Fruit fly (Drosophila melanogaster) whole organism, prepupa: ENCODE results near the gene Pex2.

Experiments used
- Blimp-1 ChIP-seq: fragments of 200-800 bp; sonication (Bioruptor generic); optimal IDR thresholded peaks from 3 replicates; lab custom pipeline; 2017; ENCODE audit warnings: missing biosample characterization, missing genetic modification characterization, mild to moderate bottlenecking, moderate library complexity, missing genetic modification reagents
- CG10631 ChIP-seq: fragments of 200-800 bp; sonication (Bioruptor generic); optimal IDR thresholded peaks from 2 replicates; lab custom pipeline; 2016; ENCODE audit warnings: missing biosample characterization, missing genetic modification characterization
- CG10669 ChIP-seq: fragments of 200-800 bp; sonication (Bioruptor generic); optimal IDR thresholded peaks from 3 replicates; lab custom pipeline; 2018; ENCODE audit warnings: missing biosample characterization, mild to moderate bottlenecking, missing genetic modification characterization, moderate library complexity
- CG11294 ChIP-seq: fragments of 200-800 bp; sonication (Bioruptor generic); IDR thresholded peaks from 2 replicates; pipeline ENCODE4 v1.3.6; 2022; ENCODE audit warnings: missing biosample characterization, missing genetic modification characterization
- CG15336 ChIP-seq: fragments of 200-800 bp; sonication (Bioruptor generic); IDR thresholded peaks from 2 replicates; pipeline ENCODE4 v1.3.6; 2022; ENCODE audit warnings: missing biosample characterization, missing genetic modification characterization
- CG1621 ChIP-seq: fragments of 200-800 bp; sonication (Bioruptor generic); optimal IDR thresholded peaks from 3 replicates; lab custom pipeline; 2018; ENCODE audit warnings: missing biosample characterization, mild to moderate bottlenecking, missing genetic modification characterization
- CG16779 ChIP-seq: fragments of 200-800 bp; sonication (Bioruptor generic); optimal IDR thresholded peaks from 3 replicates; lab custom pipeline; 2017; ENCODE audit warnings: missing biosample characterization, mild to moderate bottlenecking, missing genetic modification characterization
- CG3032 ChIP-seq: fragments of 200-800 bp; optimal IDR thresholded peaks from 2 replicates; lab custom pipeline; 2019; ENCODE audit warnings: missing biosample characterization, mild to moderate bottlenecking, missing genetic modification characterization, moderate library complexity
- CG31627 ChIP-seq: fragments of 200-800 bp; sonication (Bioruptor generic); optimal IDR thresholded peaks from 3 replicates; lab custom pipeline; 2016; ENCODE audit warnings: missing biosample characterization, missing genetic modification characterization
- CG32006 ChIP-seq: fragments of 200-800 bp; sonication (Bioruptor generic); optimal IDR thresholded peaks from 3 replicates; lab custom pipeline; 2017; ENCODE audit warnings: missing biosample characterization, mild to moderate bottlenecking, missing genetic modification characterization
- CG34406 ChIP-seq: fragments of 200-800 bp; sonication (Bioruptor generic); optimal IDR thresholded peaks from 3 replicates; lab custom pipeline; 2016; ENCODE audit warnings: missing biosample characterization, missing genetic modification characterization
- CG3919 ChIP-seq: fragments of 200-800 bp; sonication (Bioruptor generic); optimal IDR thresholded peaks from 3 replicates; lab custom pipeline; 2016; ENCODE audit warnings: missing biosample characterization, missing genetic modification characterization
- CG4318 ChIP-seq: fragments of 200-800 bp; sonication (Bioruptor generic); optimal IDR thresholded peaks from 3 replicates; lab custom pipeline; 2017; ENCODE audit warnings: missing biosample characterization, mild to moderate bottlenecking, missing genetic modification characterization
- CG6163 ChIP-seq: fragments of 200-800 bp; sonication (Bioruptor generic); IDR thresholded peaks from 3 replicates; pipeline ENCODE4 v1.3.6; 2022; ENCODE audit warnings: missing biosample characterization, missing genetic modification characterization
- CG6792 ChIP-seq: fragments of 200-800 bp; sonication (Bioruptor generic); optimal IDR thresholded peaks from 3 replicates; lab custom pipeline; 2016; ENCODE audit warnings: missing biosample characterization, missing genetic modification characterization
- CG6808 ChIP-seq: fragments of 200-800 bp; sonication (Bioruptor generic); optimal IDR thresholded peaks from 3 replicates; lab custom pipeline; 2017; ENCODE audit warnings: missing biosample characterization, missing genetic modification characterization, mild to moderate bottlenecking, moderate library complexity, missing genetic modification reagents
- CG6854 ChIP-seq: fragments of 200-800 bp; sonication (Bioruptor generic); optimal IDR thresholded peaks from 2 replicates; lab custom pipeline; 2017; ENCODE audit warnings: missing biosample characterization, mild to moderate bottlenecking, missing genetic modification characterization
- CG8119 ChIP-seq: fragments of 200-800 bp; sonication (Bioruptor generic); IDR thresholded peaks from 3 replicates; pipeline ENCODE4 v1.3.6; 2022; ENCODE audit warnings: missing biosample characterization, missing genetic modification characterization
- CG8319 ChIP-seq: fragments of 200-800 bp; sonication (Bioruptor generic); optimal IDR thresholded peaks from 3 replicates; lab custom pipeline; 2016; ENCODE audit warnings: missing biosample characterization, missing genetic modification characterization
- Eip75B ChIP-seq: fragments of 200-800 bp; sonication (Bioruptor generic); optimal IDR thresholded peaks from 3 replicates; lab custom pipeline; 2016; ENCODE audit warnings: missing biosample characterization, missing genetic modification characterization
- Eip78C ChIP-seq: fragments of 200-800 bp; sonication (Bioruptor generic); peaks from one replicate; lab custom pipeline; 2016; ENCODE audit warnings: missing biosample characterization, missing genetic modification characterization
- Eip93F ChIP-seq: fragments of 200-800 bp; sonication (Bioruptor generic); optimal IDR thresholded peaks from 2 replicates; lab custom pipeline; 2016; ENCODE audit warnings: missing biosample characterization, mild to moderate bottlenecking, missing genetic modification characterization
- Ets21C ChIP-seq: fragments of 200-800 bp; sonication (Bioruptor generic); optimal IDR thresholded peaks from 3 replicates; lab custom pipeline; 2016; ENCODE audit warnings: missing biosample characterization, missing genetic modification characterization
- Ets96B ChIP-seq: fragments of 200-800 bp; optimal IDR thresholded peaks from 2 replicates; lab custom pipeline; 2019; ENCODE audit warnings: missing biosample characterization, mild to moderate bottlenecking, missing genetic modification characterization, moderate library complexity
- Gug ChIP-seq: fragments of 200-800 bp; sonication (Bioruptor generic); IDR thresholded peaks from 2 replicates; pipeline ENCODE4 v1.3.6; 2022; ENCODE audit warnings: missing biosample characterization, missing genetic modification characterization
- Hr38 ChIP-seq: sonication (Bioruptor generic); optimal IDR thresholded peaks from 2 replicates; lab custom pipeline; 2016; ENCODE audit warnings: missing biosample characterization, missing genetic modification characterization
- Hr39 ChIP-seq: fragments of 200-800 bp; sonication (Bioruptor generic); optimal IDR thresholded peaks from 2 replicates; lab custom pipeline; 2016; ENCODE audit warnings: missing biosample characterization, missing genetic modification characterization
- Hr4 ChIP-seq: fragments of 200-800 bp; sonication (Bioruptor generic); optimal IDR thresholded peaks from 3 replicates; lab custom pipeline; 2016; ENCODE audit warnings: missing biosample characterization, missing genetic modification characterization
- Lpt ChIP-seq: fragments of 200-800 bp; sonication (Bioruptor generic); optimal IDR thresholded peaks from 3 replicates; lab custom pipeline; 2016; ENCODE audit warnings: missing biosample characterization, missing genetic modification characterization
- OdsH ChIP-seq: fragments of 200-800 bp; sonication (Bioruptor generic); optimal IDR thresholded peaks from 3 replicates; lab custom pipeline; 2016; ENCODE audit warnings: missing biosample characterization, missing genetic modification characterization
- Smox ChIP-seq: fragments of 200-800 bp; sonication (Bioruptor generic); optimal IDR thresholded peaks from 3 replicates; lab custom pipeline; 2016; ENCODE audit warnings: missing biosample characterization, missing genetic modification characterization
- Sox102F ChIP-seq: fragments of 200-800 bp; sonication (Bioruptor generic); optimal IDR thresholded peaks from 2 replicates; lab custom pipeline; 2016; ENCODE audit warnings: missing biosample characterization, mild to moderate bottlenecking, missing genetic modification characterization
- achi ChIP-seq: fragments of 200-800 bp; sonication (Bioruptor generic); optimal IDR thresholded peaks from 3 replicates; lab custom pipeline; 2016; ENCODE audit warnings: missing biosample characterization, missing genetic modification characterization
- acj6 ChIP-seq: fragments of 200-800 bp; sonication (Bioruptor generic); optimal IDR thresholded peaks from 3 replicates; lab custom pipeline; 2016; ENCODE audit warnings: missing biosample characterization, missing genetic modification characterization
- cyc ChIP-seq: fragments of 200-800 bp; sonication (Bioruptor generic); optimal IDR thresholded peaks from 3 replicates; lab custom pipeline; 2016; ENCODE audit warnings: missing biosample characterization, missing genetic modification characterization
- dac ChIP-seq: fragments of 200-800 bp; sonication (Bioruptor generic); optimal IDR thresholded peaks from 2 replicates; lab custom pipeline; 2017; ENCODE audit warnings: missing biosample characterization, mild to moderate bottlenecking, missing genetic modification characterization
- eg ChIP-seq: fragments of 200-800 bp; sonication (Bioruptor generic); IDR thresholded peaks from 3 replicates; pipeline ENCODE4 v1.3.6; 2022; ENCODE audit warnings: missing biosample characterization, missing genetic modification characterization
- esn ChIP-seq: fragments of 200-800 bp; sonication (Bioruptor generic); optimal IDR thresholded peaks from 2 replicates; lab custom pipeline; 2016; ENCODE audit warnings: missing biosample characterization, mild to moderate bottlenecking, missing genetic modification characterization, moderate library complexity
- fd59A ChIP-seq: fragments of 200-800 bp; sonication (Bioruptor generic); optimal IDR thresholded peaks from 2 replicates; lab custom pipeline; 2017; ENCODE audit warnings: missing biosample characterization, mild to moderate bottlenecking, missing genetic modification characterization, missing genetic modification reagents
- fd85E ChIP-seq: fragments of 200-800 bp; sonication (Bioruptor generic); optimal IDR thresholded peaks from 3 replicates; lab custom pipeline; 2016; ENCODE audit warnings: missing biosample characterization, missing genetic modification characterization
- fkh ChIP-seq: fragments of 200-800 bp; sonication (Bioruptor generic); optimal IDR thresholded peaks from 3 replicates; lab custom pipeline; 2017; ENCODE audit warnings: missing biosample characterization, mild to moderate bottlenecking, missing genetic modification characterization, moderate library complexity
- lz ChIP-seq: fragments of 200-800 bp; sonication (Bioruptor generic); optimal IDR thresholded peaks from 3 replicates; lab custom pipeline; 2016; ENCODE audit warnings: missing biosample characterization, missing genetic modification characterization
- net ChIP-seq: fragments of 200-800 bp; sonication (Bioruptor generic); optimal IDR thresholded peaks from 3 replicates; lab custom pipeline; 2016; ENCODE audit warnings: missing biosample characterization, missing genetic modification characterization
- pdm3 ChIP-seq: fragments of 200-800 bp; sonication (Bioruptor generic); optimal IDR thresholded peaks from 3 replicates; lab custom pipeline; 2016; ENCODE audit warnings: missing biosample characterization, missing genetic modification characterization
- spab ChIP-seq: fragments of 200-800 bp; sonication (Bioruptor generic); optimal IDR thresholded peaks from 2 replicates; lab custom pipeline; 2017; ENCODE audit warnings: missing biosample characterization, mild to moderate bottlenecking, missing genetic modification characterization, missing genetic modification reagents
- ss ChIP-seq, 2 experiments: fragments of 200-800 bp; sonication (Bioruptor generic); optimal IDR thresholded peaks; 2 replicates in 1 of 2; 3 replicates in 1 of 2; lab custom pipeline; 2017 to 2018; ENCODE audit warnings: mild to moderate bottlenecking in 2 of 2, missing biosample characterization in 2 of 2, missing genetic modification characterization in 2 of 2, moderate library complexity in 1 of 2
- svp ChIP-seq: fragments of 200-800 bp; sonication (Bioruptor generic); peaks from one replicate; lab custom pipeline; 2016; ENCODE audit warnings: missing biosample characterization, missing genetic modification characterization
- vri ChIP-seq: fragments of 200-800 bp; sonication (Bioruptor generic); optimal IDR thresholded peaks from 3 replicates; lab custom pipeline; 2016; ENCODE audit warnings: missing biosample characterization, mild to moderate bottlenecking, missing genetic modification characterization

The Pex2 gene

DNA sequence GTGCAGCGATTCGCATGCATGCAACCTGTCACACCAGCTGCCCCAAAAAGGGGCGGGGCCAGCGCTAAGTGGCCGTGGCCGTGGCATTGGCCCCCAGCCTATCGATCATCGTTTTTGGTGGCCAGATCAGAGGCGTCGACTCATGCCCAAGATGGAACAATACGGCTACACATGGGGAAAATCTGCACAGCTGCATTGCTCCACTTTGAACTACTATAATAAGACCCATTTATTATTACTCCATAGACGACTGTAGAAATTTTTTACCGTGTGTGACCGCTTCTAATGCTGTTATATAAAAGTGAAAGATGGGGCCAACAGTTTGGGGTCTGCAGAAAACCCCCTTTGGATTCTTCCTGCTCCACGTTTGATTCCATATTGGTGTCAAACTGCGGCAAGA, 45.1 kb downstream of the Pex2 start (continued):
- TF ChIP-seq vri (GFP tag; lab: Kevin White, UChicago) (no peak), CG6163 (GFP tag; lab: Robert Waterston, UW) (no peak), CG32006 (GFP tag; lab: Kevin White, UChicago) (peak; percentile 84), CG16779 (tag; lab: Kevin White, UChicago) (no peak), Gug (GFP tag; lab: Robert Waterston, UW) (no peak), cyc (GFP tag; lab: Kevin White, UChicago) (no peak), Lpt (GFP tag; lab: Kevin White, UChicago) (no peak), CG10669 (GFP tag; lab: Kevin White, UChicago) (no peak), net (peak; percentile 24), OdsH (GFP tag; lab: Kevin White, UChicago) (peak; percentile 27), CG15336 (GFP tag; lab: Robert Waterston, UW) (peak; percentile 73)

DNA sequence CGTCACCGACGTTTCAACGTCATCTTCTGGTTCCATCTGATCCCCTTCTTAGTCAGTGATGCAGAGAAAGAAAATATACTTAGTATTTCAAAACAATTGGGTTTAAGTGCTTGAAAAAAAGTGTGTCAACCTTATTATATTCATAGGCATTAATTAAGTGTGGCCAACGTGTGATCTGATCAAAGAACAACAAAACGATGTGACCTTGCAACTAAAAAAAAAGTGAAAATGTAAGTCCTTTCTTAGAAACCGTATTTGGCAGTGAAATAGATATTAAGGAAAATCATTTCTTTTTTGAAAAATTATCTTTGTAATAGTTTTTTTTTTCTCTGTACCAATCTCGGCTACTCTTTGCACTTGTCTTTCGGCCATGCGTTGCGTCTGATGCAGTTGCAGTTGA, 46.2 kb downstream of the Pex2 start:
- TF ChIP-seq CG6163 (GFP tag; lab: Robert Waterston, UW) (peak; percentile 79), OdsH (GFP tag; lab: Kevin White, UChicago) (peak; percentile 86), Ets21C (GFP tag; lab: Kevin White, UChicago) (peak; percentile 47), Smox (GFP tag; lab: Kevin White, UChicago) (peak; percentile 68), CG8319 (GFP tag; lab: Kevin White, UChicago) (peak; percentile 69), CG3032 (tag; lab: Kevin White, UChicago) (peak; percentile 79), Sox102F (GFP tag; lab: Kevin White, UChicago) (peak; percentile 83), CG10631 (peak; percentile 83), dac (GFP tag; lab: Kevin White, UChicago) (peak; percentile 54), Ets96B (tag; lab: Kevin White, UChicago) (peak; percentile 68), cyc (GFP tag; lab: Kevin White, UChicago) (peak; percentile 70), CG16779 (tag; lab: Kevin White, UChicago) (peak; percentile 73), eg (GFP tag; lab: Robert Waterston, UW) (peak; percentile 60), CG6792 (GFP tag; lab: Kevin White, UChicago) (peak; percentile 85), lz (peak; percentile 60), esn (GFP tag; lab: Kevin White, UChicago) (peak; percentile 82), Blimp-1 (peak; percentile 48), Eip75B (GFP tag; lab: Kevin White, UChicago) (peak; percentile 88), CG11294 (peak; percentile 16; the same call in 1 of the 2 replicates), achi (GFP tag; lab: Kevin White, UChicago) (peak; percentile 86), acj6 (GFP tag; lab: Kevin White, UChicago) (peak; percentile 86), spab (peak; percentile 74), Gug (GFP tag; lab: Robert Waterston, UW) (peak; percentile 62), CG1621 (peak; percentile 66), Hr39 (GFP tag; lab: Kevin White, UChicago) (peak; percentile 81), CG31627 (GFP tag; lab: Kevin White, UChicago) (peak; percentile 68), Eip78C (peak; percentile 97), net (peak; percentile 87), svp (GFP tag; lab: Kevin White, UChicago) (peak; percentile 89), CG8119 (GFP tag; lab: Robert Waterston, UW) (peak; percentile 82), Eip93F (GFP tag; lab: Kevin White, UChicago) (no peak), CG6808 (GFP tag; lab: Kevin White, UChicago) (peak; percentile 85), CG34406 (GFP tag; lab: Kevin White, UChicago) (peak; percentile 83), CG6854 (GFP tag; lab: Kevin White, UChicago) (peak; percentile 28), CG32006 (GFP tag; lab: Kevin White, UChicago) (peak; percentile 94), fd59A (GFP tag; lab: Kevin White, UChicago) (peak; percentile 78), Hr38 (GFP tag; lab: Kevin White, UChicago) (no peak), Lpt (GFP tag; lab: Kevin White, UChicago) (peak; percentile 70), vri (GFP tag; lab: Kevin White, UChicago) (peak; percentile 20), CG4318 (GFP tag; lab: Kevin White, UChicago) (peak; percentile 82), CG15336 (GFP tag; lab: Robert Waterston, UW) (peak; percentile 85), ss (GFP tag; optimal IDR thresholded peaks at IDR 0.05; lab: Kevin White, UChicago) (peak in 1 of 2 experiments; percentile 83), CG3919 (peak; percentile 88), fd85E (GFP tag; lab: Kevin White, UChicago) (peak; percentile 57), pdm3 (GFP tag; lab: Kevin White, UChicago) (peak; percentile 87), Hr4 (GFP tag; lab: Kevin White, UChicago) (peak; percentile 81), fkh (GFP tag; lab: Kevin White, UChicago) (no peak)
